Fruit fly (Drosophila melanogaster): ENCODE data around the gene ND-15.

ND-15 gene

dm6 chr2L:135383-136130, 21.0 kb downstream of the ND-15 start (continued):
- no peak for TF ChIP-seq CG12942 (GFP tag; optimal IDR thresholded peaks at IDR 0.05)
- TF ChIP-seq Awh (GFP tag; IDR thresholded peaks at IDR 0.05): peak; percentile 42; the same call in 1 of the 2 replicates
- TF ChIP-seq CG7357 (GFP tag; IDR thresholded peaks at IDR 0.05): no peak
- no peak for TF ChIP-seq Atf3 (GFP tag; optimal IDR thresholded peaks at IDR 0.05)
- TF ChIP-seq CG4404 (GFP tag; IDR thresholded peaks at IDR 0.05): no peak
- TF ChIP-seq Sin3A (optimal IDR thresholded peaks at IDR 0.05): no peak
- TF ChIP-seq Ssrp (tag; optimal IDR thresholded peaks at IDR 0.05): no peak
- TF ChIP-seq hb (GFP tag; IDR thresholded peaks at IDR 0.05; ENCODE audit: partially characterized antibody): no peak
- TF ChIP-seq zen (tag; optimal IDR thresholded peaks at IDR 0.05): no peak
- no peak for TF ChIP-seq dmrt11E (tag; optimal IDR thresholded peaks at IDR 0.05)
- TF ChIP-seq CG16815 (GFP tag; optimal IDR thresholded peaks at IDR 0.05): no peak
- TF ChIP-seq abd-A (tag; optimal IDR thresholded peaks at IDR 0.05): peak; percentile 76
- peak; percentile 81 for TF ChIP-seq vvl (GFP tag; IDR thresholded peaks at IDR 0.05)
- TF ChIP-seq CG7987 (GFP tag; optimal IDR thresholded peaks at IDR 0.05): no peak
- TF ChIP-seq grau (tag; optimal IDR thresholded peaks at IDR 0.05): no peak
- no peak for TF ChIP-seq CG1024 (GFP tag; IDR thresholded peaks at IDR 0.05)

dm6 chr2L:136131-136426, 21.6 kb downstream of the ND-15 start:
- 0 out of 3 replicates have a peak, but pooled peaks have one; percentile 29 for TF ChIP-seq ci (GFP tag; IDR thresholded peaks at IDR 0.05)
- TF ChIP-seq dmrt11E (tag; optimal IDR thresholded peaks at IDR 0.05): no peak
- TF ChIP-seq bcd (GFP tag; optimal IDR thresholded peaks at IDR 0.05): no peak
- TF ChIP-seq bigmax (GFP tag; optimal IDR thresholded peaks at IDR 0.05): no peak
- no peak for TF ChIP-seq CG8290 (GFP tag; optimal IDR thresholded peaks at IDR 0.05)
- TF ChIP-seq CG8290 (tag; optimal IDR thresholded peaks at IDR 0.05): peak in 1 of 2 experiments; percentile 24
- TF ChIP-seq gsb-n (tag; optimal IDR thresholded peaks at IDR 0.05): no peak
- no peak for TF ChIP-seq Mad (GFP tag; optimal IDR thresholded peaks at IDR 0.05)
- no peak for TF ChIP-seq CG4854 (GFP tag; optimal IDR thresholded peaks at IDR 0.05)
- TF ChIP-seq org-1 (GFP tag; optimal IDR thresholded peaks at IDR 0.05): no peak
- TF ChIP-seq CG17361 (GFP tag; IDR thresholded peaks at IDR 0.05): 0 out of 3 replicates have a peak, but pooled peaks have one; percentile 16
- no peak for TF ChIP-seq CG17186 (GFP tag; optimal IDR thresholded peaks at IDR 0.05)
- TF ChIP-seq nau (GFP tag; optimal IDR thresholded peaks at IDR 0.05): no peak
- no peak for TF ChIP-seq Dek (tag; optimal IDR thresholded peaks at IDR 0.05)
- TF ChIP-seq caup (GFP tag; optimal IDR thresholded peaks at IDR 0.05; ENCODE audit: severe bottlenecking): no peak
- TF ChIP-seq sd (tag; optimal IDR thresholded peaks at IDR 0.05): no peak
- TF ChIP-seq CG9817 (tag; optimal IDR thresholded peaks at IDR 0.05): no peak
- no peak for TF ChIP-seq lov (optimal IDR thresholded peaks at IDR 0.05)
- TF ChIP-seq lov (GFP tag; IDR thresholded peaks at IDR 0.05): no peak
- no peak for TF ChIP-seq bab2 (GFP tag; optimal IDR thresholded peaks at IDR 0.05)
- no peak for TF ChIP-seq zf30C (GFP tag; optimal IDR thresholded peaks at IDR 0.05)
- no peak for TF ChIP-seq Aef1 (GFP tag; IDR thresholded peaks at IDR 0.05)
